Fruit fly (Drosophila melanogaster): ENCODE data around the gene Ssb-c31a.

Ssb-c31a gene

DNA sequence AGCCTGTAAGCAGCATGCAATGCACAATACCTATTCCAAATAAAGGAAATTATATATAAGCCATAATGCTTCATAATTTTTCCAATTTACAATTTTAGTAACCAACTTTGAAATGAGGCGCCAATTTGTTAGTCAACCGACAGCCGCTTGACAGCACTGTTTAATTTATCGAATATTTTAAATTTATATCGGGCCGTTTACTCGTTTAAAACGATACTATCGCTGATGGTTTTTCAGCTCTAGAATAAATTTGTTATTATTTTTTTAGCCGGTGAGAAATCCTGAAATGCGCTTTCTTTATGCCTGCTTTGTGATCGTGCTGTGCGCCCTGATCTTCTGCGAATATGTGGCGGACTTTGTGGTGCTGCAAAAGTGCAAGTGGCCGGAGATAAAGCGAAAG lies 12.4 kb upstream of the Ssb-c31a start, which contains the start of gene PGAP5 (continued):
- TF ChIP-seq NFAT (GFP tag; IDR thresholded peaks at IDR 0.05): no peak
- no peak for TF ChIP-seq Nf-YB (GFP tag; optimal IDR thresholded peaks at IDR 0.05)
- TF ChIP-seq NK7.1 (GFP tag; optimal IDR thresholded peaks at IDR 0.05): no peak
- peak; percentile 84 for TF ChIP-seq sens (GFP tag)
- TF ChIP-seq ems (GFP tag; optimal IDR thresholded peaks at IDR 0.05): peak; percentile 16
- TF ChIP-seq ftz-f1 (GFP tag; optimal IDR thresholded peaks at IDR 0.05): no peak
- no peak for TF ChIP-seq lola (GFP tag; optimal IDR thresholded peaks at IDR 0.05)
- peak; percentile 73 for TF ChIP-seq B-H2 (GFP tag; optimal IDR thresholded peaks at IDR 0.05)
- no peak for TF ChIP-seq CG14441 (GFP tag; IDR thresholded peaks at IDR 0.05)
- TF ChIP-seq CG32772 (GFP tag; IDR thresholded peaks at IDR 0.05): no peak
- TF ChIP-seq CG16813 (GFP tag; IDR thresholded peaks at IDR 0.05; ENCODE audit: partially characterized antibody): peak; percentile 90
- no peak for TF ChIP-seq CG15696 (tag; optimal IDR thresholded peaks at IDR 0.05)
- peak; percentile 87 for TF ChIP-seq inv (GFP tag; IDR thresholded peaks at IDR 0.05; ENCODE audit: partially characterized antibody)
- TF ChIP-seq Trl (optimal IDR thresholded peaks at IDR 0.05): no peak
- no peak for TF ChIP-seq Trl (GFP tag; optimal IDR thresholded peaks at IDR 0.05)
- TF ChIP-seq tgo (GFP tag; IDR thresholded peaks at IDR 0.05): no peak
- no peak for TF ChIP-seq kah (GFP tag; optimal IDR thresholded peaks at IDR 0.05)
- peak; percentile 98 for TF ChIP-seq CG34224 (GFP tag; IDR thresholded peaks at IDR 0.05; ENCODE audit: partially characterized antibody)
- TF ChIP-seq hth (optimal IDR thresholded peaks at IDR 0.05): no peak
- TF ChIP-seq run (tag; optimal IDR thresholded peaks at IDR 0.05): no peak
- TF ChIP-seq Hr51 (GFP tag; optimal IDR thresholded peaks at IDR 0.05): no peak
- no peak for TF ChIP-seq en (GFP tag; optimal IDR thresholded peaks at IDR 0.05)
- TF ChIP-seq lab (GFP tag; optimal IDR thresholded peaks at IDR 0.05): no peak
- peak; percentile 74 for TF ChIP-seq CG3847 (GFP tag; IDR thresholded peaks at IDR 0.05)
- peak; percentile 93 for TF ChIP-seq chinmo (GFP tag; IDR thresholded peaks at IDR 0.05; ENCODE audit: partially characterized antibody)
- TF ChIP-seq CG17186 (GFP tag; optimal IDR thresholded peaks at IDR 0.05): no peak
- TF ChIP-seq Blimp-1 (GFP tag; optimal IDR thresholded peaks at IDR 0.05): no peak
- TF ChIP-seq Pdp1 (GFP tag; optimal IDR thresholded peaks at IDR 0.05): peak in 1 of 2 experiments; percentile 54
- no peak for TF ChIP-seq Hr39 (optimal IDR thresholded peaks at IDR 0.05)
- no peak for TF ChIP-seq Kr (GFP tag; optimal IDR thresholded peaks at IDR 0.05)
- peak; percentile 99 for TF ChIP-seq CG13287 (GFP tag; IDR thresholded peaks at IDR 0.05; ENCODE audit: partially characterized antibody)
- no peak for TF ChIP-seq ap (GFP tag; IDR thresholded peaks at IDR 0.05)
- no peak for TF ChIP-seq h (optimal IDR thresholded peaks at IDR 0.05)
- peak; percentile 99 for TF ChIP-seq CG11560 (tag; IDR thresholded peaks at IDR 0.05)
- TF ChIP-seq fd3F (GFP tag; optimal IDR thresholded peaks at IDR 0.05): no peak
- peak; percentile 94 for TF ChIP-seq CG2129 (GFP tag; IDR thresholded peaks at IDR 0.05; ENCODE audit: partially characterized antibody)
- TF ChIP-seq CG10959 (GFP tag; IDR thresholded peaks at IDR 0.05): no peak
- no peak for TF ChIP-seq chn (GFP tag; optimal IDR thresholded peaks at IDR 0.05)
- TF ChIP-seq gcm2 (GFP tag; optimal IDR thresholded peaks at IDR 0.05): peak; percentile 34
- no peak for TF ChIP-seq CG3281 (GFP tag; optimal IDR thresholded peaks at IDR 0.05)
- TF ChIP-seq stwl (tag; optimal IDR thresholded peaks at IDR 0.05): peak; percentile 52
- no peak for TF ChIP-seq CG1832 (GFP tag; optimal IDR thresholded peaks at IDR 0.05)
- TF ChIP-seq CG13123 (GFP tag; optimal IDR thresholded peaks at IDR 0.05): no peak
- TF ChIP-seq D19B (GFP tag; optimal IDR thresholded peaks at IDR 0.05): no peak
- no peak for TF ChIP-seq pan (optimal IDR thresholded peaks at IDR 0.05)
- TF ChIP-seq pan (GFP tag; optimal IDR thresholded peaks at IDR 0.05 in 1 of 2, IDR thresholded peaks at IDR 0.05 in 1 of 2): no peak
- TF ChIP-seq ase (GFP tag; IDR thresholded peaks at IDR 0.05): no peak
- TF ChIP-seq CG12942 (GFP tag; optimal IDR thresholded peaks at IDR 0.05): no peak
- TF ChIP-seq CG15479 (GFP tag; optimal IDR thresholded peaks at IDR 0.05): no peak
- peak; percentile 13 for TF ChIP-seq CG9797 (GFP tag; optimal IDR thresholded peaks at IDR 0.05)
- no peak for TF ChIP-seq toy (GFP tag; IDR thresholded peaks at IDR 0.05)
- peak; percentile 75 for TF ChIP-seq lbe (GFP tag; optimal IDR thresholded peaks at IDR 0.05)

Measured in whole organism, embryonic.